Fruit fly (Drosophila melanogaster): Measurements from ENCODE around the gene CG17328.

DNA sequence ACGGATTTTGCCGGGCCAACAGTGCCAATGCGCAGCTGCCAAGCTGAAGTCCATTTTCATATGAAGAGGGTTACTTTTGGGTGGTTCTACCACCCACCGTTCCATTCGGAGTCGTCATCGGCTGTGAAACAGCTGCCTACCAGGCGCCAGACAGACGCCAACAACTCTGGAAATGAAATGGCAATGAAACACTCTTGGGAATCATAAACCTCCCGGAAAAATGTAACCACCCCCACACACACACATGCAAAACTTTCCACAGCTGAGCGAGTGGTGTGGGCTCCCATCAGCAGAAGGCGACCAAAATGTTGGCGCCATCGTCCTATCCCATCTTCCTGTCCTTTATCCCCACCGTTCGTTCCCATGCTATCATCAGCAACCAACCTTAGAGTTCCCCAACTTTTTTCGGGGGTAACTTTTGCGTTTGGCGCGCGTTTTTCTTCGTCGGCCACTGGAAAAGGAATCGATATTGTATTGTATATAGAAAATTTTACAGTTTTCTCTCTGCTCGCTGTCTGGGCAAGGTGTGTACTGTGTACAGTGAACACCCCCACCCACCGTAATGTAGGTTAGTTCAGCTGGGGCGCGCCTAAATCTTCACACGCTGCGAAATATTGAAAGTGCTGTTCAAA is 24.4 kb upstream of the CG17328 start:
- no peak for TF ChIP-seq svp (GFP tag)
- TF ChIP-seq CG16779 (tag; optimal IDR thresholded peaks at IDR 0.05) = no peak
- TF ChIP-seq acj6 (GFP tag; optimal IDR thresholded peaks at IDR 0.05) = no peak
- no peak for TF ChIP-seq Blimp-1 (GFP tag; optimal IDR thresholded peaks at IDR 0.05)
- TF ChIP-seq CG8119 (GFP tag; IDR thresholded peaks at IDR 0.05) = no peak
- TF ChIP-seq Ets21C (GFP tag; optimal IDR thresholded peaks at IDR 0.05) = no peak
- no peak for TF ChIP-seq spab (GFP tag; optimal IDR thresholded peaks at IDR 0.05)
- no peak for TF ChIP-seq Smox (GFP tag; optimal IDR thresholded peaks at IDR 0.05)
- TF ChIP-seq Hr4 (GFP tag; optimal IDR thresholded peaks at IDR 0.05) = no peak
- no peak for TF ChIP-seq CG1621 (tag; optimal IDR thresholded peaks at IDR 0.05)
- no peak for TF ChIP-seq net (GFP tag; optimal IDR thresholded peaks at IDR 0.05)
- no peak for TF ChIP-seq CG3919 (GFP tag; optimal IDR thresholded peaks at IDR 0.05)
